Fruit fly (Drosophila melanogaster): ENCODE measurements around the gene Gr10a.

Gr10a gene

DNA sequence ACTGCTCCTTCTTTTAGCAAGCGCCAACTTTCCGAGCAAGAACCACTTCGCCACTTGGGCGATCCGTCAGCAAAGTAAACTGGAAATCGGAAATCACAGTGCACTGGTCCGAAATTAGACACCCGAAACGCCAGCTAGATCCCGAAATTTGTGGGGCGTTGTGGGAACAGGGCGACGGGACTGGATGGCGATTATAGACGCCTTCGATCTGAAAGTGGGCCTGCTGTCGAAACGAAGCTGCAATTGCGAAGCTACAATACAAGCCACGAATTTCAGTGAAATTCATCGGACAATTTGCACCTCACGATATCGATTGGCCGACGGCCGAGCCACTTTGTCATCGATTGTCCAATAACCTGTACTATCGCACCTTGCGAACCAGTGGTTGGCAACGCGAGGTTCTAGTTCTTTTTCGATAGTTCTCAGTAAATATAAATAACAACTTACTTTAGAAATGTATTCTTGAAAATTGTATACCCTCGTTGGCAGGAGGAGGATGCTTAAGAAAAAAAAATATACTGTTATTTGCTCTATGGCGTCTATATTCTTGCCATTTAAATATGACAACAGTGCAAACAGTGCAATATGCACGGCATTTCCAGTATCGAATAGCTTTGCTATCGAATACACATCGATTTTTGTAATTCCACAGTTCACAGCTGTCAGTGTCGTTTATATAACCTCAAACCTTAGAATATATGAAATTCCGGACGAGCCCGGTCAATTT is 49.3 kb downstream of the Gr10a start, which contains the start of the genes hop and Tim8:
Gene hop, minus strand, starts transcription at position 316 of the 727 bp plus-strand sequence.
Gene Tim8, plus strand, starts transcription at position 663 of the 727 bp plus-strand sequence.
- TF ChIP-seq CG12605 (GFP tag; IDR thresholded peaks at IDR 0.05) (no peak), CG4496 (GFP tag; IDR thresholded peaks at IDR 0.05) (no peak), D1 (tag; optimal IDR thresholded peaks at IDR 0.05) (no peak), Pif1A (GFP tag; optimal IDR thresholded peaks at IDR 0.05) (no peak), rn (GFP tag; IDR thresholded peaks at IDR 0.05) (no peak), CG13204 (GFP tag; optimal IDR thresholded peaks at IDR 0.05) (no peak), Snoo (tag; optimal IDR thresholded peaks at IDR 0.05) (no peak), CG9948 (tag; optimal IDR thresholded peaks at IDR 0.05) (no peak), CG14655 (GFP tag; optimal IDR thresholded peaks at IDR 0.05) (no peak), fd96Ca (GFP tag; IDR thresholded peaks at IDR 0.05) (no peak)
